Fruit fly (Drosophila melanogaster) whole organism, embryonic: Measurements from ENCODE around the gene Bet5.

ENCODE experiments used
- ATbp ChIP-seq: fragments of 200-800 bp; sonication (Bioruptor generic); optimal IDR thresholded peaks from 2 replicates; lab custom pipeline; 2017; ENCODE audit warnings: missing biosample characterization, mild to moderate bottlenecking, missing genetic modification characterization, missing genetic modification reagents
- Abd-B ChIP-seq: fragments of 200-800 bp; sonication (Bioruptor generic); optimal IDR thresholded peaks from 2 replicates; lab custom pipeline; 2018; ENCODE audit warnings: missing biosample characterization, mild to moderate bottlenecking, missing genetic modification characterization, moderate library complexity
- Ada2b ChIP-seq: fragments of 200-800 bp; sonication (Bioruptor generic); IDR thresholded peaks from 2 replicates; pipeline ENCODE4 v1.3.6; 2022; ENCODE audit warnings: missing biosample characterization, missing genetic modification characterization
- Adf1 ChIP-seq: fragments of 200-800 bp; sonication (Bioruptor generic); IDR thresholded peaks from 2 replicates; pipeline ENCODE4 v1.3.6; 2022; ENCODE audit warnings: missing biosample characterization, missing genetic modification characterization
- Antp ChIP-seq: fragments of 200-800 bp; sonication (Bioruptor generic); optimal IDR thresholded peaks from 3 replicates; lab custom pipeline; 2016; ENCODE audit warnings: missing biosample characterization, missing genetic modification characterization
- CG10366 ChIP-seq: fragments of 200-800 bp; sonication (Bioruptor generic); IDR thresholded peaks from 2 replicates; pipeline ENCODE4 v1.3.6; 2022; ENCODE audit warnings: missing biosample characterization, missing genetic modification characterization
- CG12391 ChIP-seq: fragments of 200-800 bp; sonication (Bioruptor generic); optimal IDR thresholded peaks from 3 replicates; lab custom pipeline; 2018; ENCODE audit warnings: missing biosample characterization, mild to moderate bottlenecking, missing genetic modification characterization, moderate library complexity
- CG1529 ChIP-seq: fragments of 200-800 bp; sonication (Bioruptor generic); optimal IDR thresholded peaks from 3 replicates; lab custom pipeline; 2018; ENCODE audit warnings: missing biosample characterization, missing genetic modification characterization
- CG16813 ChIP-seq: fragments of 200-800 bp; sonication (Bioruptor generic); IDR thresholded peaks from 3 replicates; pipeline ENCODE4 v1.3.6; 2022; ENCODE audit warnings: missing biosample characterization, missing genetic modification characterization; ENCODE audit not compliant: partially characterized antibody
- CG17359 ChIP-seq: fragments of 200-800 bp; sonication (Bioruptor generic); optimal IDR thresholded peaks from 3 replicates; lab custom pipeline; 2018; ENCODE audit warnings: missing biosample characterization, mild to moderate bottlenecking, missing genetic modification characterization, moderate library complexity
- CG1792 ChIP-seq: fragments of 200-800 bp; sonication (Bioruptor generic); optimal IDR thresholded peaks from 2 replicates; lab custom pipeline; 2016; ENCODE audit warnings: missing biosample characterization, missing genetic modification characterization
- CG18599 ChIP-seq: fragments of 200-800 bp; sonication (Bioruptor generic); optimal IDR thresholded peaks from 3 replicates; lab custom pipeline; 2017; ENCODE audit warnings: missing biosample characterization, missing genetic modification characterization, mild to moderate bottlenecking, moderate library complexity, missing genetic modification reagents
- CG31388 ChIP-seq: fragments of 200-800 bp; sonication (Bioruptor generic); optimal IDR thresholded peaks from 2 replicates; lab custom pipeline; 2016; ENCODE audit warnings: missing biosample characterization, missing genetic modification characterization
- CG31441 ChIP-seq: fragments of 200-800 bp; sonication (Bioruptor generic); IDR thresholded peaks from 2 replicates; pipeline ENCODE4 v1.3.6; 2022; ENCODE audit warnings: missing biosample characterization, missing genetic modification characterization
- CG32772 ChIP-seq: fragments of 200-800 bp; sonication (Bioruptor generic); IDR thresholded peaks from 2 replicates; pipeline ENCODE4 v1.3.6; 2022; ENCODE audit warnings: missing biosample characterization, missing genetic modification characterization
- CG6272 ChIP-seq: fragments of 200-800 bp; sonication (Bioruptor generic); IDR thresholded peaks from 2 replicates; pipeline ENCODE4 v1.3.6; 2022; ENCODE audit warnings: missing biosample characterization, missing genetic modification characterization
- CG6765 ChIP-seq: fragments of 200-800 bp; sonication (Bioruptor generic); optimal IDR thresholded peaks from 3 replicates; lab custom pipeline; 2017; ENCODE audit warnings: missing biosample characterization, mild to moderate bottlenecking, missing genetic modification characterization
- CG7839 ChIP-seq: fragments of 200-800 bp; sonication (Bioruptor generic); optimal IDR thresholded peaks from 3 replicates; lab custom pipeline; 2018; ENCODE audit warnings: missing biosample characterization, mild to moderate bottlenecking, missing genetic modification characterization, moderate library complexity
- Camta ChIP-seq: fragments of 200-800 bp; sonication (Bioruptor generic); optimal IDR thresholded peaks from 2 replicates; lab custom pipeline; 2016; ENCODE audit warnings: missing biosample characterization, missing genetic modification characterization
- Eip74EF ChIP-seq, 2 experiments: fragments of 200-800 bp in 1 of 2; fragments of >200 bp in 1 of 2; sonication (Bioruptor generic) in 1 of 2; optimal IDR thresholded peaks; 2 replicates each; lab custom pipeline; 2017 to 2019; ENCODE audit warnings: missing biosample characterization in 2 of 2, missing genetic modification characterization in 2 of 2, mild to moderate bottlenecking in 1 of 2, moderate library complexity in 1 of 2
- HLH54F ChIP-seq: fragments of 200-800 bp; sonication (Bioruptor generic); optimal IDR thresholded peaks from 3 replicates; lab custom pipeline; 2016; ENCODE audit warnings: missing biosample characterization, missing genetic modification characterization
- MESR4 ChIP-seq: fragments of 200-800 bp; sonication (Bioruptor generic); optimal IDR thresholded peaks from 2 replicates; lab custom pipeline; 2018; ENCODE audit warnings: missing biosample characterization, mild to moderate bottlenecking, missing genetic modification characterization, moderate library complexity
- Max ChIP-seq: fragments of 200-800 bp; sonication (Bioruptor generic); optimal IDR thresholded peaks from 2 replicates; lab custom pipeline; 2016; ENCODE audit warnings: missing biosample characterization, mild to moderate bottlenecking, missing genetic modification characterization
- Med ChIP-seq: fragments of 200-800 bp; sonication (Bioruptor generic); peaks from one replicate; lab custom pipeline; 2016; ENCODE audit warnings: missing biosample characterization, missing genetic modification characterization, mild to moderate bottlenecking, inconsistent platforms, moderate library complexity
- Myb ChIP-seq: fragments of 200-800 bp; sonication (Bioruptor generic); optimal IDR thresholded peaks from 2 replicates; lab custom pipeline; 2016; ENCODE audit warnings: missing biosample characterization, missing genetic modification characterization
- Nf-YA ChIP-seq: fragments of 200-800 bp; sonication (Bioruptor generic); IDR thresholded peaks from 2 replicates; pipeline ENCODE4 v1.3.6; 2022; ENCODE audit warnings: missing biosample characterization, missing genetic modification characterization
- Nf-YC ChIP-seq: fragments of 200-800 bp; optimal IDR thresholded peaks from 3 replicates; lab custom pipeline; 2019; ENCODE audit warnings: missing biosample characterization, mild to moderate bottlenecking, missing genetic modification characterization, moderate library complexity
- Pdp1 ChIP-seq, 2 experiments: fragments of 200-800 bp; sonication (Bioruptor generic); optimal IDR thresholded peaks; 3 replicates each; lab custom pipeline; 2016; ENCODE audit warnings: missing biosample characterization in 2 of 2, missing genetic modification characterization in 2 of 2, mild to moderate bottlenecking in 1 of 2, moderate library complexity in 1 of 2
- Xbp1 ChIP-seq: fragments of 200-800 bp; sonication (Bioruptor generic); optimal IDR thresholded peaks from 3 replicates; lab custom pipeline; 2016; ENCODE audit warnings: missing biosample characterization, mild to moderate bottlenecking, missing genetic modification characterization
- bab2 ChIP-seq: fragments of 200-800 bp; sonication (Bioruptor generic); optimal IDR thresholded peaks from 2 replicates; lab custom pipeline; 2016; ENCODE audit warnings: missing biosample characterization, missing genetic modification characterization
- bsh ChIP-seq, 2 experiments: fragments of 200-800 bp; sonication (Bioruptor generic); optimal IDR thresholded peaks; 2 replicates each; lab custom pipeline; 2017 to 2018; ENCODE audit warnings: mild to moderate bottlenecking in 2 of 2, missing biosample characterization in 2 of 2, missing genetic modification characterization in 2 of 2, moderate library complexity in 1 of 2
- ci ChIP-seq: fragments of 200-800 bp; sonication (Bioruptor generic); IDR thresholded peaks from 3 replicates; pipeline ENCODE4 v1.3.6; 2022; ENCODE audit warnings: missing biosample characterization, missing genetic modification characterization
- disco-r ChIP-seq: fragments of 200-800 bp; sonication (Bioruptor generic); optimal IDR thresholded peaks from 2 replicates; lab custom pipeline; 2016; ENCODE audit warnings: missing biosample characterization, missing genetic modification characterization
- ewg ChIP-seq: fragments of 200-800 bp; sonication (Bioruptor generic); optimal IDR thresholded peaks from 3 replicates; lab custom pipeline; 2017; ENCODE audit warnings: mild to moderate bottlenecking, missing biosample characterization, missing genetic modification reagents, missing genetic modification characterization
- fru ChIP-seq: fragments of >200 bp; optimal IDR thresholded peaks from 2 replicates; lab custom pipeline; 2017
- gfzf ChIP-seq: fragments of 200-800 bp; sonication (Bioruptor generic); optimal IDR thresholded peaks from 2 replicates; lab custom pipeline; 2016; ENCODE audit warnings: missing biosample characterization, mild to moderate bottlenecking, missing genetic modification characterization, moderate library complexity
- her ChIP-seq: fragments of 200-800 bp; sonication (Bioruptor generic); optimal IDR thresholded peaks from 2 replicates; lab custom pipeline; 2016; ENCODE audit warnings: missing biosample characterization, missing genetic modification characterization
- ind ChIP-seq: fragments of 200-800 bp; sonication (Bioruptor generic); optimal IDR thresholded peaks from 3 replicates; lab custom pipeline; 2016; ENCODE audit warnings: missing biosample characterization, missing genetic modification characterization
- lab ChIP-seq: fragments of 200-800 bp; sonication (Bioruptor generic); optimal IDR thresholded peaks from 3 replicates; lab custom pipeline; 2017; ENCODE audit warnings: missing biosample characterization, missing genetic modification characterization, mild to moderate bottlenecking, moderate library complexity, missing genetic modification reagents
- lbe ChIP-seq: fragments of 200-800 bp; sonication (Bioruptor generic); optimal IDR thresholded peaks from 2 replicates; lab custom pipeline; 2016; ENCODE audit warnings: missing biosample characterization, mild to moderate bottlenecking, missing genetic modification characterization
- pros ChIP-seq: fragments of 200-800 bp; sonication (Bioruptor generic); optimal IDR thresholded peaks from 3 replicates; lab custom pipeline; 2019; ENCODE audit warnings: missing biosample characterization, mild to moderate bottlenecking, missing genetic modification characterization, moderate library complexity
- pzg ChIP-seq: fragments of 200-800 bp; sonication (Bioruptor generic); optimal IDR thresholded peaks from 3 replicates; lab custom pipeline; 2018; ENCODE audit warnings: missing biosample characterization, mild to moderate bottlenecking, missing genetic modification characterization, moderate library complexity
- rib ChIP-seq: fragments of 200-800 bp; sonication (Bioruptor generic); IDR thresholded peaks from 2 replicates; pipeline ENCODE4 v1.3.6; 2022; ENCODE audit warnings: missing biosample characterization, missing genetic modification characterization
- sd ChIP-seq: fragments of 200-800 bp; sonication (Bioruptor generic); optimal IDR thresholded peaks from 3 replicates; lab custom pipeline; 2018; ENCODE audit warnings: missing biosample characterization, mild to moderate bottlenecking, missing genetic modification characterization, moderate library complexity
- sens ChIP-seq: fragments of 200-800 bp; sonication (Bioruptor generic); peaks from one replicate; lab custom pipeline; 2016; ENCODE audit warnings: missing biosample characterization, missing genetic modification characterization
- seq ChIP-seq: fragments of 200-800 bp; sonication (Bioruptor generic); IDR thresholded peaks from 2 replicates; pipeline ENCODE4 v1.3.6; 2022; ENCODE audit warnings: missing biosample characterization, missing genetic modification characterization
- sna ChIP-seq: fragments of 200-800 bp; sonication (Bioruptor generic); IDR thresholded peaks from 2 replicates; pipeline ENCODE4 v1.3.6; 2022; ENCODE audit warnings: missing biosample characterization, missing genetic modification characterization; ENCODE audit not compliant: partially characterized antibody
- vvl ChIP-seq: fragments of 200-800 bp; sonication (Bioruptor generic); IDR thresholded peaks from 2 replicates; pipeline ENCODE4 v1.3.6; 2022; ENCODE audit warnings: missing biosample characterization, missing genetic modification characterization
- zen2 ChIP-seq: fragments of 200-800 bp; sonication (Bioruptor generic); IDR thresholded peaks from 3 replicates; pipeline ENCODE4 v1.3.6; 2022; ENCODE audit warnings: missing biosample characterization, missing genetic modification characterization; ENCODE audit not compliant: partially characterized antibody

The Bet5 gene

dm6 chr3R:30164162-30164561 lies 15.9 kb upstream of the Bet5 start (continued):
- TF ChIP-seq ewg (GFP tag; lab: Kevin White, UChicago) (peak; percentile 25), lab (peak; percentile 29), gfzf (GFP tag; lab: Kevin White, UChicago) (no peak), Xbp1 (peak; percentile 32), CG17359 (tag; lab: Kevin White, UChicago) (peak; percentile 43), Abd-B (GFP tag; lab: Kevin White, UChicago) (no peak), Nf-YA (0 out of 2 replicates have a peak, but pooled peaks have one; percentile 10), CG7839 (tag; lab: Kevin White, UChicago) (peak; percentile 30), CG31441 (GFP tag; lab: Robert Waterston, UW) (peak; percentile 48; the same call in 1 of the 2 replicates), disco-r (GFP tag; lab: Kevin White, UChicago) (no peak), CG12391 (peak; percentile 5), bab2 (GFP tag; lab: Kevin White, UChicago) (peak; percentile 12), bsh (GFP tag; optimal IDR thresholded peaks at IDR 0.05; lab: Kevin White, UChicago) (peak in 1 of 2 experiments; percentile 45), CG6272 (0 out of 2 replicates have a peak, but pooled peaks have one; percentile 18), zen2 (GFP tag; lab: Robert Waterston, UW) (no peak), ci (peak; percentile 85), CG32772 (GFP tag; lab: Robert Waterston, UW) (0 out of 2 replicates have a peak, but pooled peaks have one; percentile 18), ATbp (GFP tag; lab: Kevin White, UChicago) (peak; percentile 58), Eip74EF (GFP tag; optimal IDR thresholded peaks at IDR 0.05; lab: Kevin White, UChicago) (peak in 1 of 2 experiments; percentile 42), Antp (peak; percentile 15), ind (GFP tag; lab: Kevin White, UChicago) (peak; percentile 34), Ada2b (peak; percentile 28; the same call in 1 of the 2 replicates), CG6765 (GFP tag; lab: Kevin White, UChicago) (no peak), Adf1 (GFP tag; lab: Robert Waterston, UW) (no peak), CG18599 (GFP tag; lab: Kevin White, UChicago) (peak; percentile 10), CG10366 (GFP tag; lab: Robert Waterston, UW) (peak; percentile 34), sd (tag; lab: Kevin White, UChicago) (no peak)

dm6 chr3R:30166159-30166784 lies 13.8 kb upstream of the Bet5 start, which contains the start of gene VhaAC45RP:
VhaAC45RP (minus strand) TSS chr3R:30166419.
- TF ChIP-seq Pdp1 (GFP tag; optimal IDR thresholded peaks at IDR 0.05; lab: Kevin White, UChicago) (peak in 1 of 2 experiments; percentile 20), pzg (peak; percentile 8), lbe (no peak), CG1792 (GFP tag; lab: Kevin White, UChicago) (no peak), her (GFP tag; lab: Kevin White, UChicago) (no peak), Max (GFP tag; lab: Kevin White, UChicago) (peak; percentile 9), MESR4 (GFP tag; lab: Kevin White, UChicago) (peak; percentile 74), vvl (GFP tag; lab: Robert Waterston, UW) (no peak), CG1529 (no peak), ewg (GFP tag; lab: Kevin White, UChicago) (peak; percentile 93), sens (GFP tag; lab: Kevin White, UChicago) (peak; percentile 60), fru (no peak), sna (GFP tag; lab: Robert Waterston, UW) (no peak), Myb (peak; percentile 14), CG6765 (GFP tag; lab: Kevin White, UChicago) (no peak), CG16813 (GFP tag; lab: Robert Waterston, UW) (no peak), rib (GFP tag; lab: Robert Waterston, UW) (no peak), Camta (GFP tag; lab: Kevin White, UChicago) (no peak), CG31388 (GFP tag; lab: Kevin White, UChicago) (no peak), HLH54F (GFP tag; lab: Kevin White, UChicago) (no peak), Nf-YC (tag; lab: Kevin White, UChicago) (peak; percentile 28), Med (GFP tag; lab: Kevin White, UChicago) (peak; percentile 56), pros (GFP tag; lab: Kevin White, UChicago) (peak; percentile 26), seq (GFP tag; lab: Robert Waterston, UW) (peak; percentile 44; the same call in 1 of the 2 replicates)
